Fruit fly (Drosophila melanogaster): Measurements from ENCODE around the gene tplus3b.

The tplus3b gene

DNA sequence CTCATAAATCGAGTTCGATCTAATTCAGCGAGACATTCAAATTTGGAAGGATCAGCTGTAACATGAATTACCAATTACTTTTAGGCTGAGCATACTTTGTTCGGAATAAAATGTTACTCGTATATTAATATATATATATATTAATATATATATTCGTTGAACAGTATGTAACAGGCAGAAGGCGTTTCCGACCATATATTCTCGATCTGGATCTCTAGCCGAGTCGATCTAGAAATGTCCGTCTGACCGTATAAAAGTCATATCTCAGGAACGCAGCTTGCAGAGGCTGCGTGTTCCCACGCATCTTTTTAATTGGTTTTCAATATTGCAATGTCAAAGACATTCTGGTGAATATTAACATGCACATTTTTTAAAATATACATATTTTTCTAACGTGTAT lies at the start of gene tplus3b:
Gene tplus3b (minus strand): TSS at position 101 of the 400 bp plus-strand sequence.
- no peak for TF ChIP-seq noc (tag; optimal IDR thresholded peaks at IDR 0.05)

DNA sequence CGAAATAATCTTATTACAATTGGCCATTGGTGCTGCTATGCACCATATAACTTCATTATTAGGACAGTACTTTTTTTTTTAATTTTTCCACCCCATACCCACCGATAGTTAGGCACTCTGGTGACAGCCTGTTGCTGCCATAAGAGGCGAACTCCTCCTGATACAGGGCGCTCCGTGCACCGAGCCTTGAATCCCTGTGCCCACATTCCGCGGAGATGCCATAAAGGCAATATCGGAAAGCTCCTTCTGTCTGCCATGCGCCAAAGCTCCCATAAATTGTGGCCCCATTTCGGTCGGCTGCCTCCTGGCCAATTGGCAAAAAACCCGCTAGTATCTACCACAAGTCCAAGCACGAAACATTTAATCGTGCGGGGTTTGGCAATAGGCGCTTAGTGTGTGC lies 49.0 kb upstream of the tplus3b start:
- no peak for TF ChIP-seq noc (tag; optimal IDR thresholded peaks at IDR 0.05)

- no peak for TF ChIP-seq noc (tag; optimal IDR thresholded peaks at IDR 0.05)
Measured at dm6 chr2L:22151323-22151722, 47.1 kb upstream of the tplus3b start, which contains the start of gene dunk. Gene dunk, plus strand, starts transcription at chr2L:22151623.

dm6 chr2L:22148713-22149112 lies 44.5 kb upstream of the tplus3b start:
- no peak for TF ChIP-seq noc (tag; optimal IDR thresholded peaks at IDR 0.05)

dm6 chr2L:22146247-22146646 lies 42.0 kb upstream of the tplus3b start:
- no peak for TF ChIP-seq noc (tag; optimal IDR thresholded peaks at IDR 0.05)

DNA sequence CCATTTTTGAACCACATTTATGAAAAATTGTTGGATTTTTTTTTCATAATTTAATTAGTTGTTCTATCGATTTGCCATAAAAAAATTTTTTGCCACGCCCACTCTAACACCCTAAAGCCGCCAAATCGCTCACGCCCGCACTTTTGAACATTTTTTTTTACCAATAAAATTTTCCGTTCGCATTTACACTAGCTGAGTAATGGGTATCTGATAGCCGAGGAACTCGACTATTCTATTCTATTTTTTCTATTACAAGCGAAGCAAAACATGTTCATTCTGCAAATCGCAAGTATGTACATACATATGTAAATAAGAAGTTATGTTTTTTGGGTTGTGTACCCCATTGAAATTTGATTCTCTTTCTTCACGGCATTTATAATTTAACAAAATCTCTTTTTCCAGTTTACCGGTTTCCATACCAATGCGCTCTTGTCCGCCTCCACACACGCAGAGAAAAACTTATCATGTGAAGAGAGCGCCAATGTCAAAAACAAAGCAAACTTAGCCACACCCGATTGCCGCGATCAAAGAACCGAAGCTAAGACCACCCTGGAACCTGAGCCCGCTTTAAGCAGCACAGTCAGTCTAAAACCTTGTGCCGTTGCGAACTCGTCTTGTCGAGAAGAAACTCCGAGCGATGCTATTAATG lies 41.2 kb upstream of the tplus3b start:
- no peak for TF ChIP-seq noc (tag; optimal IDR thresholded peaks at IDR 0.05)

DNA sequence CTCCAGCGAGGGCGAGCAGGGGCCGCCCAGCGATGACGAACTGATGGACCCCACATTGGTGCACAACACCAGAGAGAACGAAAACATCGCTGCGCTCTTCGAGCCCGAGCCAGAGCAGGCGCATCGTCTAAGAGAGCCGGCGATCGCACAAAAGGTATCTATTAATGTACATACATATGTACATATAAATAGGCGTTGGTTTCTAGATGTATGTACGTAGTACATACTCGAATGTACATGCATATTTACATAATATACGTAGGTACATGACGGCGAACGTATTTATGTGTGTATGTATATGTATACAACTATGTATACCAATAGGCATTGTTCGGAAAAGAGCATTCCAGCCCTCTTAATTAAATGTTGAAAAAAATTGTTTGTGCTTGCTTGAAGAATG lies 39.9 kb upstream of the tplus3b start:
- TF ChIP-seq noc (tag; optimal IDR thresholded peaks at IDR 0.05), result no peak

- no peak for TF ChIP-seq noc (tag; optimal IDR thresholded peaks at IDR 0.05)
Measured at dm6 chr2L:22142696-22143176, 38.5 kb upstream of the tplus3b start.

DNA sequence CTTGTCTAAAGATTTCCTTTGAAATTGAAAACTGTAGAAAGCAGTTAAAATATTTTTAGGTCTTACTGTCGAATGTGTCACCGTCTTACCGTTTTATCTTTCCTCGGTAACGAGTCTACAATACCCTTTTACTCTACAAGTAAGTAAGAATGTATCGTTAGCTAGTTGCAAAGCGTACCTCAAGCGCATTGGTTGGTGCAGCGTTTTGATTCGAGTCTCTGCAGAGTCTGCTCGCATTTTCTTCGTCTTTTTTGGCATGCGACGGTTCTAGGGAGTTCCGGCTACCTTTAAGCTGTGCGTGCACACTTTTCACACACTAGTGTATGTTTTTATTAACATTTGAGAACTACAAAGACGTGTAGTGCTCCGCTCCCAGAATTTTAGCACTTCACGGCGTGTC lies 35.8 kb upstream of the tplus3b start:
- TF ChIP-seq noc (tag; optimal IDR thresholded peaks at IDR 0.05), result no peak

DNA sequence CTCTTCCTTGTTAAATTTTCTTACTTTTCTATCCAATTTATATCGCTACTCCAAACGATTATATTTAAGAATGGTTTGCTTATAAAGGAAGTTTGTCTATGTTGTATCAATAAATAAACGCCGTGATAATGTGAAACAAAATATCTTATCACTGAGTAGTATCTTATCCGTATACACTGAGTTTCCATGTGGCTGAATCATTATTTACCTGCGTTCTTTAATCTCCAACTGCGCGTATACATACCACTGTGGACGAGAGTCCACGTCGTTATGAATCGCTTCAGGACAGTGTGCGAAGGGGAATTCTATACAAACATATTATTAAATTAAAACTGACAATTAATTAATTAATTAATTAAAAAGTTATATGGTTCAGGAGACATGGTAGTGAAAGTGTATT lies 35.2 kb upstream of the tplus3b start:
- no peak for TF ChIP-seq noc (tag; optimal IDR thresholded peaks at IDR 0.05)

- no peak for TF ChIP-seq noc (tag; optimal IDR thresholded peaks at IDR 0.05)
Measured at dm6 chr2L:22134091-22134730, 30.0 kb upstream of the tplus3b start.

- no peak for TF ChIP-seq noc (tag; optimal IDR thresholded peaks at IDR 0.05)
Measured at dm6 chr2L:22132984-22133383, 28.8 kb upstream of the tplus3b start.

- TF ChIP-seq noc (tag; optimal IDR thresholded peaks at IDR 0.05), result no peak
Measured at dm6 chr2L:22131171-22131675, 27.0 kb upstream of the tplus3b start, which contains the start of gene CG42748. Gene CG42748, plus strand, starts transcription at chr2L:22131221.

dm6 chr2L:22129581-22130300 lies 25.5 kb upstream of the tplus3b start, which contains the start of gene CycK:
Gene CycK, minus strand, starts transcription at chr2L:22130142.
- no peak for TF ChIP-seq noc (tag; optimal IDR thresholded peaks at IDR 0.05)

DNA sequence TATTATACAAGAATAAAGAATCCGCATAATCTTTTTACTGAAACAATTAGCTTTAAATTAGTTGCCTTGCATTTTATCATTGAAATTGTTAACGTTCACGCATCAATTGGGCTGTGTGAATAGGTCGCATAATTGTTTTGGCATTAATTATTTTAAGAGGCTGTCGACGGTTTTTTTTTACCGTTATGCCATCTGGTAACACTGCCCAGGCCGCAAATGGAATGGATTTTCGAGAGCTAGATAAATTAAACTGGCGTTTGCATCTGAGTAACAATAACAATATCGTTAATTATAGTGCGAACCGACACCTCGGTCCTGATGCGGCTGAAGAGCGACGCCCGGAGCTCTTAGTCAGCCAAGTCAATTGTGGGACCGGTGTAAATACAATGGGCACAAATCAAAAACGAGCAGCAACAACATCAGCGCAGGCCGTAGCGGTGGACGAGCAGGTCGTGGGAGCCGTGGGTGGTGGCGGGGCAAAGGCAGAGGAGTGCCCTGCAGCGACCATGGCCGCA lies 17.5 kb upstream of the tplus3b start:
- no peak for TF ChIP-seq noc (tag; optimal IDR thresholded peaks at IDR 0.05)

dm6 chr2L:22120871-22121388 lies 16.7 kb upstream of the tplus3b start, which contains the start of gene CG3651:
Gene CG3651, plus strand, starts transcription at chr2L:22121338.
- no peak for TF ChIP-seq noc (tag; optimal IDR thresholded peaks at IDR 0.05)

Data from whole organism, larva.